Fruit fly (Drosophila melanogaster): Measurements from ENCODE around the gene CG14664.

dm6 chr3R:5193271-5193670 lies 30.7 kb upstream of the CG14664 start:
- no peak for TF ChIP-seq ovo (GFP tag; optimal IDR thresholded peaks at IDR 0.05)
- no peak for TF ChIP-seq tj (GFP tag; optimal IDR thresholded peaks at IDR 0.05)
- TF ChIP-seq Clk (GFP tag; optimal IDR thresholded peaks at IDR 0.05), result no peak
- no peak for TF ChIP-seq CG7101 (tag; optimal IDR thresholded peaks at IDR 0.05)
- no peak for TF ChIP-seq cnc (optimal IDR thresholded peaks at IDR 0.05)
- no peak for TF ChIP-seq Mnt (GFP tag; optimal IDR thresholded peaks at IDR 0.05)
- no peak for TF ChIP-seq Crg-1 (GFP tag; optimal IDR thresholded peaks at IDR 0.05)

Data from whole organism, adult.